Worm (Caenorhabditis elegans): ENCODE data around the gene enri-2.
"Not testable (repeated sequence)": the region's sequence is repeated elsewhere in the genome, so short reads cannot be mapped to it uniquely, and the experiment has no call there.

Gene enri-2

DNA sequence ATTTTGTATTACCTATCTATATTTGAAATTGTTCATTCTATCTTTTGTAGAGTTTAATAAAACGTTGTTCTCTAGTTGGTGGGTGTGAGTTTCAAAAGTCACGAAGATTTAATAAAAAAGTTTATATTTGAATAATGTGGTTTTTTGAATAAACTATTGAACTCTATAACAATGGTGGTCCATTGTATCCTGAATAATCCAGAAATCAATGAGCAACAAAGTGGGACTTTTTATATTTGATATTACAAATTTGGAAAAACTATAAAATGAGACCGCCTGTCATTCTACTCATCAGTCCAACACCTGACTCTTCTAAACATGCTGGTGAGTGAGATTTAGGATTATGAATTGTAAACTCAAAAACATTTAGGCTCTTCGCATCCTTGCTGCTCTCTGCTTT, 17.2 kb upstream of the enri-2 start, which contains the start of gene nspc-19:
nspc-19 (plus strand) TSS at position 301 of the 400 bp plus-strand sequence.
- not testable (repeated sequence) for TF ChIP-seq nhr-76 (tag; optimal IDR thresholded peaks at IDR 0.05); ztf-11 (tag; optimal IDR thresholded peaks at IDR 0.05); tbx-8 (GFP tag; optimal IDR thresholded peaks at IDR 0.05)

DNA sequence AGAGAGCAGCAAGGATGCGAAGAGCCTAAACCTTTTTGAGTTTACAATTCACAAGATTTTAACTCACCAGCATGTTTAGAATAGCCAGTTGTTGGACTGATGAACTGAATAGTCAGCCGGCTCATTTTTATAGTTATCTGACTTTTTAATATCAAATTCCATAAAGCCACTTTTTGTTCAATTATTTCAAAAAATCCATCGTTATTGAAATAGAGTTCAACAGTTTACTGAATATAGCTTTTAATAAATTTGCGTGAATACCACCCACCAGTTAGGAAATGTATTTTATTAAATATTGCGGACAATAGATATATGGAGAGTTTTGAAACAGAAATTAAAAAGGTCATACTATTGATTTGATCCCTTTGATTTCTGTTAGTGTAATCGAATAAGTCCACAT, 15.5 kb upstream of the enri-2 start, which contains the start of gene nspc-20:
nspc-20 (minus strand) TSS at position 101 of the 400 bp plus-strand sequence.
- TF ChIP-seq mab-5 (tag; optimal IDR thresholded peaks at IDR 0.05) = no peak
- TF ChIP-seq M03D4.4 (tag; optimal IDR thresholded peaks at IDR 0.05) = no peak
- no peak for TF ChIP-seq mep-1 (tag; optimal IDR thresholded peaks at IDR 0.05)
- TF ChIP-seq nhr-28 (tag; optimal IDR thresholded peaks at IDR 0.05) = no peak
- TF ChIP-seq flh-1 (GFP tag; optimal IDR thresholded peaks at IDR 0.05) = no peak
- TF ChIP-seq lin-13 (tag; optimal IDR thresholded peaks at IDR 0.05) = no peak
- no peak for TF ChIP-seq nhr-76 (tag; optimal IDR thresholded peaks at IDR 0.05)
- TF ChIP-seq unc-120 (tag; optimal IDR thresholded peaks at IDR 0.05; ENCODE audit: poor library complexity, severe bottlenecking) = no peak
- TF ChIP-seq elt-3 (tag; optimal IDR thresholded peaks at IDR 0.05) = no peak
- no peak for TF ChIP-seq tbx-8 (GFP tag; optimal IDR thresholded peaks at IDR 0.05)
- no peak for TF ChIP-seq zip-8 (tag; optimal IDR thresholded peaks at IDR 0.05)
- no peak for TF ChIP-seq lsy-2 (tag; optimal IDR thresholded peaks at IDR 0.05)
- TF ChIP-seq sem-2 (GFP tag; optimal IDR thresholded peaks at IDR 0.05) = no peak
- TF ChIP-seq lin-32 (GFP tag; optimal IDR thresholded peaks at IDR 0.05) = no peak
- TF ChIP-seq blmp-1 (tag; optimal IDR thresholded peaks at IDR 0.05) = no peak
- TF ChIP-seq sptf-1 (tag; optimal IDR thresholded peaks at IDR 0.05) = no peak
- no peak for TF ChIP-seq drap-1 (GFP tag; optimal IDR thresholded peaks at IDR 0.05)

DNA sequence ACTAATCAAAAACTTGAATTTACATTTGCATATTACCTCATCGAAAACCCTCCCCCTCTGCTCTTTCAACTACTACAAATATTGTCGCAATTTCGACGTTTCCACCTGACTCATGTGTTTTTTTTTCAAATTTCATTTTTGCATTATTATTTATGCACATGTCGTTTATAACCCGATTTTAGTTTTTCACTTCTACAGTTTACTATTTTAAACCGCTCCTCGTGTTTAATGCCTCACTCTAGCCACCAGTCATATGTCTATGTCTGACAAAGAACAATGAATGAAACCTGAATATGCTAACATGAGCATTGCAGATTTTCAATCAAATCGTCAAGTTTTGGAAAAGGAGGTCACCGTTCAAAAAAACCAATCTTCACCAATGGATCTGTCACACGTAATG, 11.5 kb upstream of the enri-2 start, which contains the start of gene T24C2.5:
T24C2.5 (plus strand) TSS at position 301 of the 400 bp plus-strand sequence.
- no peak for TF ChIP-seq hlh-1 (tag; optimal IDR thresholded peaks at IDR 0.05)
- no peak for TF ChIP-seq nhr-76 (tag; optimal IDR thresholded peaks at IDR 0.05)
- TF ChIP-seq ceh-39 (tag; optimal IDR thresholded peaks at IDR 0.05) = no peak
- no peak for TF ChIP-seq unc-39 (tag; optimal IDR thresholded peaks at IDR 0.05)
- no peak for TF ChIP-seq tbx-8 (GFP tag; optimal IDR thresholded peaks at IDR 0.05)
- no peak for TF ChIP-seq zip-8 (tag; optimal IDR thresholded peaks at IDR 0.05)
- TF ChIP-seq bed-3 (GFP tag; optimal IDR thresholded peaks at IDR 0.05) = no peak
- TF ChIP-seq nhr-28 (tag; optimal IDR thresholded peaks at IDR 0.05) = no peak
- no peak for TF ChIP-seq mep-1 (tag; optimal IDR thresholded peaks at IDR 0.05)
- no peak for TF ChIP-seq ham-2 (GFP tag; optimal IDR thresholded peaks at IDR 0.05)
- TF ChIP-seq snpc-4 (tag; optimal IDR thresholded peaks at IDR 0.05) = no peak

DNA sequence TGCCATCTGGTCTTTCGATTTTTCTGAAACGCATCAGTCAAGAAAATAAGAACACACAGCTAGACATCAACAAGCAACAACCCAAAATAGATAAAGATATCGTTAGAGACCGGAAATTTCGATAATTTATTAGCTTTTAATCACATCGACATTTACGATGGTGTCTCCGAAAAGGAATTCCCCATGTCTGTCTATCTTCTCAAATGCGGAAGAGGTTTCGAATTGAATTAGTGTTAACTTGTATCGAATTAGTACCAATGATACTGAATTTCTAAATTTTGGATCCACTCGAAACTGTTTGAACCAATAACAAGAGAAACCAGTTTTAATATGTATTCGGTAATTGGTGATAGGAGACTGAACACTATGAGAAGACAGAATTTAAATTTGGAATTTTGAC, 11.0 kb upstream of the enri-2 start:
- TF ChIP-seq flh-1 (GFP tag; optimal IDR thresholded peaks at IDR 0.05) (no peak), elt-1 (tag; optimal IDR thresholded peaks at IDR 0.05; ENCODE audit: borderline replicate concordance, insufficient read depth) (no peak), ces-1 (GFP tag; optimal IDR thresholded peaks at IDR 0.05) (no peak), ceh-39 (tag; optimal IDR thresholded peaks at IDR 0.05) (no peak), M03D4.4 (tag; optimal IDR thresholded peaks at IDR 0.05) (no peak), cnd-1 (tag; optimal IDR thresholded peaks at IDR 0.05) (no peak), snpc-4 (tag; optimal IDR thresholded peaks at IDR 0.05) (no peak), ceh-43 (GFP tag; optimal IDR thresholded peaks at IDR 0.05) (no peak), nhr-2 (tag; optimal IDR thresholded peaks at IDR 0.05) (no peak), ham-2 (GFP tag; optimal IDR thresholded peaks at IDR 0.05) (no peak), hlh-1 (tag; optimal IDR thresholded peaks at IDR 0.05) (no peak)

DNA sequence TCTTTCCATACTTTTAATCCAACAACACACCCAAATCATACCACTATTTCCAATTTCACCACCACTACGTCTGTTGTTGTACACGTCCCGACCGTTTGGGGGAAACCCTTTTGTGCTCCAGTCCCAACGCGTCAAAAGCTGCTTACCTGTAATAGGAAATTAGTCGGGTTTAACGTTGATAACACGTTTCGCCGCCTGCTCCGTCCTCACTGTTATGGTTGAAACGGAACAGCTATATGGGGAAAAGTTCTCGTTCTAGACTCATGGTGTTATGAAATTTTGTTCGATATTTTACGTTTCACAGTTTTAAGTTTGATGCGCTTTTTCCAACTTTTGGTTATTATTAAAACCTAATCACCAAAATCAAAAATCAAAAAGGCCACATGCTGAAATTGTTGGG, 9.7 kb upstream of the enri-2 start:
- no peak for TF ChIP-seq drap-1 (GFP tag; optimal IDR thresholded peaks at IDR 0.05)
- no peak for TF ChIP-seq nhr-28 (tag; optimal IDR thresholded peaks at IDR 0.05)
- TF ChIP-seq sptf-1 (tag; optimal IDR thresholded peaks at IDR 0.05) = no peak
- TF ChIP-seq elt-1 (tag; optimal IDR thresholded peaks at IDR 0.05; ENCODE audit: borderline replicate concordance, insufficient read depth) = no peak
- TF ChIP-seq nhr-12 (tag; optimal IDR thresholded peaks at IDR 0.05) = no peak
- no peak for TF ChIP-seq sem-2 (GFP tag; optimal IDR thresholded peaks at IDR 0.05)
- TF ChIP-seq bed-3 (GFP tag; optimal IDR thresholded peaks at IDR 0.05) = no peak

DNA sequence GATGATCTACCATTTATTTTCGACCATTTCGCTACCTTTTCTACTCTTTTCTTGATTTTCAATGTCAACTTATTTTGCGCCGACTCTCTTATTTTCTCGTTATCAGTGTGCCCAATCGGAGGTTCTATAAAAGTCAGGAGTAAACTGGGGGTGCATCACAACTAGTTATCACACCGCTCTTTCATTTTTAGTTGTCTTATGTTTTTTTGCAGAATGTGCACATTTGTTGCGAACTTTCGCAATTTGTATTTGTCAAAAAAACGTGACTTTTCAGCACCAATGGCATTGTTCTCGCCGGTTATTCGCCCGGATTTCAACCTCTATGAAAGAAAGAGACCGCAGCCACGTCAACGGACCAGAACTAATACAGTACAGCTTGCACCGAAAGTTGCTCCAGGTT, 8.0 kb upstream of the enri-2 start:
- TF ChIP-seq ceh-43 (GFP tag; optimal IDR thresholded peaks at IDR 0.05) (no peak), lsy-2 (tag; optimal IDR thresholded peaks at IDR 0.05) (no peak), snpc-4 (tag; optimal IDR thresholded peaks at IDR 0.05) (no peak), ceh-83 (GFP tag; optimal IDR thresholded peaks at IDR 0.05) (no peak), ces-1 (GFP tag; optimal IDR thresholded peaks at IDR 0.05) (no peak), unc-39 (tag; optimal IDR thresholded peaks at IDR 0.05) (no peak), unc-62 (GFP tag; optimal IDR thresholded peaks at IDR 0.05) (no peak), tbx-8 (GFP tag; optimal IDR thresholded peaks at IDR 0.05) (no peak), lin-32 (GFP tag; optimal IDR thresholded peaks at IDR 0.05) (no peak), zip-8 (tag; optimal IDR thresholded peaks at IDR 0.05) (no peak), ham-2 (GFP tag; optimal IDR thresholded peaks at IDR 0.05) (no peak), blmp-1 (tag; optimal IDR thresholded peaks at IDR 0.05) (no peak), lin-13 (tag; optimal IDR thresholded peaks at IDR 0.05) (no peak)

All from whole organism, mixed stage, embryonic.